Fruit fly (Drosophila melanogaster) whole organism, pupa: Measurements from ENCODE around the gene CG5466.

ENCODE experiments used
- EcR ChIP-seq: fragments of 200-800 bp; sonication (Bioruptor generic); optimal IDR thresholded peaks from 3 replicates; lab custom pipeline; 2019; ENCODE audit warnings: missing biosample characterization, missing genetic modification characterization, mild to moderate bottlenecking, moderate library complexity, missing genetic modification reagents
- gl ChIP-seq: fragments of 200-800 bp; sonication (Bioruptor generic); optimal IDR thresholded peaks from 2 replicates; lab custom pipeline; 2018; ENCODE audit warnings: missing biosample characterization, mild to moderate bottlenecking, missing genetic modification characterization

DNA sequence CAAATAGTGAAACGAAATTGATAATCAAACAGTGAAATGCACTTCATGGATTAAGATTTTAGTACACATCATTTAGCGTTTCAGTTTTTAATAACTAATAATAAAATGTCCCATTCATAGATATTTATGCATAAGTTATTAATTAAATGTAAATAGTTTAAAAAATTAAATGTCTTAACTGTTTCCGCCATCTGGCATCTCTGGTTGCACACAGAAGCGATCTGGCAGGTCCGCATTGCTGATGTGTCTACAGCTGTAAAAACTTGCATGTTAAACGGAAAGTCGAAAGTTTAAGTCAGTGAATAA, 29.2 kb upstream of the CG5466 start, which contains the start of gene Srp72:
- no peak for TF ChIP-seq EcR
- no peak for TF ChIP-seq gl (tag; lab: Kevin White, UChicago)
